Fruit fly (Drosophila melanogaster) S2 (cell line): ENCODE measurements around the gene Tsf1.

Source experiments
- CG8478 ChIP-seq: fragments of >200 bp; optimal IDR thresholded peaks from 2 replicates; lab custom pipeline; 2018
- CTCF ChIP-seq, 2 experiments: fragments of >200 bp; optimal IDR thresholded peaks; 2 replicates each; lab custom pipeline; 2018

The Tsf1 gene

DNA sequence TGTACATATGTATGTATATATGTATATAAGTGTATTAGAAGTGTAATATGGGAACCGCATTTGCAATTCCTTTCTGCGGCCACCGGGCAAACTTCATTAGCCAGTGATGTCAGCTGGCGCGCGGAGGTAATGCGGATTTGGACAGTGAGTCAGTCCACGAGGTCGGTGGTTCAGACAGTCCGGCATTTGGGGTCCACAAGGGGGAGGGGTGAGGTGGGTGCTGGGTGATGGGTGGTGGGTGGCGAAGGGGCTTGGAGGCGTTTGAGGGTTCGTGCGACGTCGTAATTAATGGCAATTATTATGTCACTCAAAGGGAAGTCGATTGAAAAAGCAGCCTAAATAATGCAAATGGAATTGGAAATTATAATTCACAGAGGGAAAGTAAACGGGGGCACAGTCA, 17.1 kb upstream of the Tsf1 start:
- TF ChIP-seq CG8478 (lab: Kevin White, UChicago) = no peak
- TF ChIP-seq CTCF (optimal IDR thresholded peaks at IDR 0.05; lab: Kevin White, UChicago) = no peak

dm6 chrX:18370775-18371735, 15.8 kb upstream of the Tsf1 start:
- TF ChIP-seq CTCF (optimal IDR thresholded peaks at IDR 0.05; lab: Kevin White, UChicago) = peak; percentile 72
- no peak for TF ChIP-seq CG8478 (lab: Kevin White, UChicago)

- no peak for TF ChIP-seq CTCF (optimal IDR thresholded peaks at IDR 0.05; lab: Kevin White, UChicago)
- TF ChIP-seq CG8478 (lab: Kevin White, UChicago) = no peak
Observed at dm6 chrX:18374421-18374935, 12.4 kb upstream of the Tsf1 start.

dm6 chrX:18379791-18380190, 7.1 kb upstream of the Tsf1 start, which contains the start of the genes por and CG6179:
Gene por, minus strand, starts transcription at chrX:18379854.
Gene CG6179, plus strand, starts transcription at chrX:18380082.
- no peak for TF ChIP-seq CTCF (optimal IDR thresholded peaks at IDR 0.05; lab: Kevin White, UChicago)
- TF ChIP-seq CG8478 (lab: Kevin White, UChicago) = no peak

DNA sequence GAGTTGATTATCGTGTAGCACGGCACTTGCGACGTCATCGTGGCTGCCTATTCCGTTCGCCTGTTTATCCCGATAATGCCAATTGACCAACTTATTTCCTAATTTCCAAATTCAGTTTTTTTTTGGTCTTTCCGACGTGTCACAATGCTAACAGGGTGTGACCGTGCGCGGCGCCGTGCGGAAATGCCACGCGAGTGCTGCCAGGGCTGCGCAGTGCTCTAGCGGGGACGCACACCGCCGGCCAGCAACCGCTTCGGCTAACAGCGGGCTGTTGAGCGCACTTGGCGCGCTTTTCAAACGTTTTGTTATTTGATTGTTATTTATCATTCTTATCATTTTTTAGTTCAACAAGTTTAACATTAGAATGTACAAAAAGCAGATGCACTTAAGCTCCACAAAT, 1.8 kb upstream of the Tsf1 start, which contains the start of gene betaCOP:
TSS of gene betaCOP (minus strand) at position 187 of the 400 bp plus-strand sequence.
- TF ChIP-seq CTCF (optimal IDR thresholded peaks at IDR 0.05; lab: Kevin White, UChicago) = peak; percentile 39 to 58
- no peak for TF ChIP-seq CG8478 (lab: Kevin White, UChicago)

DNA sequence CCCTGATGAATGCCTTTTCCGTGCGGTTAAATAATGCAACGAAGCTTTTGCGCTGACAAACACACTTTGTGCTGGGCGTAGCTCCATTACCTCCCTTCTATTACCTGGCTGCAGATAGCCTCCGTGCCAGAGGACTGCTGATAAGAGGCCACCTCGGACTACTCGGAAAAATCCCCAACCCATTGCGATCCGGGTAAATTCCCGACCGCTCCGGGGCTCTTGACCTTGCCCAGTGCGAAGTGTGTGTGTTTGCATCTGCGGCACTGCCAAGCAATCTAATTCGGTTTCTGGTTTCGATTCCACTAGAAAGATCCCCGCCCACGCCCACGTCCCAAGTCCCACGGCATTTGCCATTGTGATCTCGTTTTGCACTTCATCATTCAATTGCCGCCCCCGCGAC, 1.1 kb upstream of the Tsf1 start:
- TF ChIP-seq CG8478 (lab: Kevin White, UChicago) (no peak), CTCF (optimal IDR thresholded peaks at IDR 0.05; lab: Kevin White, UChicago) (no peak)

DNA sequence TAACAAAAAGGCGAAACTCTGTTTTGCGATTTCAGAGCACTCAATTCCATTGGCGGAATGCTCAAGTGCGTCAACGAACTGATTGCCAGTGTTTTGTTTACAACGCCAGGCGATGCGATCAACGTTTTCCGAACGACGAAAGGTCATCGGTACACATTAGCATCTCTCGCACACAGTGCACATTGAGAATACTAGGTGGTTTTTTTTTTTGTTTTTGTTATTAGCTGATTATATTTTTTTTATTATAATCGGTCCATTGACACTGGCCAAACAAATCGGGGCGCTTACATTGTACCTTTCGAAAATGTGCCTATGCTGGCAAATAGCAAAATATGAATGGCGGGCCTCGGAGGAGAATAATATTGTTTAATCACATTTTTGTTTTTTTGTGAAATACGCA, 8.3 kb downstream of the Tsf1 start:
- TF ChIP-seq CTCF (optimal IDR thresholded peaks at IDR 0.05; lab: Kevin White, UChicago) (no peak), CG8478 (lab: Kevin White, UChicago) (no peak)

dm6 chrX:18399965-18400364, 13.1 kb downstream of the Tsf1 start, which contains the start of gene CG34328:
Gene CG34328, minus strand, starts transcription at chrX:18400065.
- no peak for TF ChIP-seq CTCF (optimal IDR thresholded peaks at IDR 0.05; lab: Kevin White, UChicago)

- TF ChIP-seq CTCF (optimal IDR thresholded peaks at IDR 0.05; lab: Kevin White, UChicago) = no peak
- no peak for TF ChIP-seq CG8478 (lab: Kevin White, UChicago)
Observed at dm6 chrX:18402564-18402963, 15.7 kb downstream of the Tsf1 start.

dm6 chrX:18404150-18404631, 17.3 kb downstream of the Tsf1 start:
- no peak for TF ChIP-seq CG8478 (lab: Kevin White, UChicago)
- TF ChIP-seq CTCF (optimal IDR thresholded peaks at IDR 0.05; lab: Kevin White, UChicago) = no peak

dm6 chrX:18404632-18405238, 17.9 kb downstream of the Tsf1 start:
- TF ChIP-seq CG8478 (lab: Kevin White, UChicago) (no peak), CTCF (optimal IDR thresholded peaks at IDR 0.05; lab: Kevin White, UChicago) (no peak)

- TF ChIP-seq CTCF (optimal IDR thresholded peaks at IDR 0.05; lab: Kevin White, UChicago) (no peak), CG8478 (lab: Kevin White, UChicago) (no peak)
Observed at dm6 chrX:18405567-18406059, 18.7 kb downstream of the Tsf1 start.

- TF ChIP-seq CTCF (optimal IDR thresholded peaks at IDR 0.05; lab: Kevin White, UChicago) (no peak), CG8478 (lab: Kevin White, UChicago) (no peak)
Observed at dm6 chrX:18406593-18407393, 19.9 kb downstream of the Tsf1 start.

DNA sequence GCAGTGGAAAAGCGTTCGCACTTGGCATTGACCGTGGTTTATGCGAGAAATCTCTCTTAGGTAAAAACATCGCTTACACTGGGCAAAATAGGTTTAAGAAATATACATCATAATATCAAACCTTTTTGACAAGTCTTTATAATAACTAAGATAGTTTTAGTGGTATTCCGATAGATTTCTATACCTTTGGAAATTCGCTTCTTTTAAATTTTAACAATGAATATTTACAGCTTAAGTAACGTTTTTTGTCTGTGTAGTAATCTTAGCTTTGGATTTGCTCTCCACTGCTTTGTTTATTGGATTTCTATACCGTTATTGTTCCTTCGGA, 20.5 kb downstream of the Tsf1 start:
- TF ChIP-seq CG8478 (lab: Kevin White, UChicago) (no peak), CTCF (optimal IDR thresholded peaks at IDR 0.05; lab: Kevin White, UChicago) (no peak)
